Fruit fly (Drosophila melanogaster) Kc167 (cell line): ENCODE results near the gene InR.

Experiments used
- Myc ChIP-seq: fragments of >200 bp; optimal IDR thresholded peaks from 2 replicates; lab custom pipeline; 2017; ENCODE audit warnings: missing external identifiers
- Sin3A ChIP-seq: fragments of >200 bp; optimal IDR thresholded peaks from 2 replicates; lab custom pipeline; 2018; ENCODE audit warnings: missing external identifiers
- h ChIP-seq: fragments of >200 bp; optimal IDR thresholded peaks from 3 replicates; lab custom pipeline; 2018; ENCODE audit warnings: missing external identifiers
- insv ChIP-seq: fragments of >200 bp; optimal IDR thresholded peaks from 3 replicates; lab custom pipeline; 2018; ENCODE audit warnings: missing external identifiers
- ttk ChIP-seq: sonication (Bioruptor generic); optimal IDR thresholded peaks from 2 replicates; lab custom pipeline; 2017; ENCODE audit warnings: missing external identifiers

dm6 chr3R:21654755-21655154, 35.6 kb upstream of the InR start:
- TF ChIP-seq Myc (no peak), Sin3A (lab: Kevin White, UChicago) (no peak), ttk (lab: Kevin White, UChicago) (no peak), h (lab: Kevin White, UChicago) (no peak), insv (lab: Kevin White, UChicago) (no peak)
